Worm (Caenorhabditis elegans) whole organism, late embryonic: Measurements from ENCODE around the gene nlp-76.

Source experiments
- C08G9.2 ChIP-seq: sonication (generic microtip); optimal IDR thresholded peaks from 2 replicates; lab custom pipeline; 2016; ENCODE audit warnings: mild to moderate bottlenecking, missing genetic modification characterization, moderate library complexity, missing compliant biosample characterization
- F13H6.1 ChIP-seq: sonication (generic microtip); optimal IDR thresholded peaks from 2 replicates; lab custom pipeline; 2016; ENCODE audit warnings: missing genetic modification characterization, missing compliant biosample characterization
- K09A11.1 ChIP-seq: sonication (generic microtip); optimal IDR thresholded peaks from 2 replicates; lab custom pipeline; 2017; ENCODE audit warnings: antibody characterized with exemption, mild to moderate bottlenecking, missing genetic modification characterization, missing compliant biosample characterization; ENCODE audit not compliant: insufficient read depth
- T23F11.4 ChIP-seq: fragments of 200-800 bp; sonication (Bioruptor generic); optimal IDR thresholded peaks from 2 replicates; lab custom pipeline; 2018; ENCODE audit warnings: mild to moderate bottlenecking, missing genetic modification characterization, missing compliant biosample characterization
- Y22D7AL.16 ChIP-seq: sonication (generic microtip); optimal IDR thresholded peaks from 2 replicates; lab custom pipeline; 2016; ENCODE audit warnings: missing genetic modification characterization, missing compliant biosample characterization
- ceh-14 ChIP-seq: sonication (generic microtip); optimal IDR thresholded peaks from 2 replicates; lab custom pipeline; 2016; ENCODE audit warnings: missing genotype, missing genetic modification characterization, missing compliant biosample characterization
- ceh-18 ChIP-seq: sonication (generic microtip); optimal IDR thresholded peaks from 2 replicates; lab custom pipeline; 2016; ENCODE audit warnings: missing genetic modification characterization, missing compliant biosample characterization
- ceh-22 ChIP-seq: sonication (generic microtip); optimal IDR thresholded peaks from 2 replicates; lab custom pipeline; 2017; ENCODE audit warnings: missing biosample characterization, missing genetic modification characterization
- ceh-24 ChIP-seq: sonication (generic microtip); optimal IDR thresholded peaks from 2 replicates; lab custom pipeline; 2016; ENCODE audit warnings: mild to moderate bottlenecking, missing genetic modification characterization, missing compliant biosample characterization
- ceh-34 ChIP-seq: sonication (generic microtip); optimal IDR thresholded peaks from 2 replicates; lab custom pipeline; 2016; ENCODE audit warnings: mild to moderate bottlenecking, missing genetic modification characterization, missing compliant biosample characterization
- ceh-45 ChIP-seq: fragments of 200-800 bp; sonication (Bioruptor generic); IDR thresholded peaks from 2 replicates; pipeline ENCODE4 v1.3.6; 2022; ENCODE audit warnings: missing genetic modification reagents, missing genetic modification characterization, missing compliant biosample characterization
- ceh-48 ChIP-seq: sonication (generic microtip); optimal IDR thresholded peaks from 2 replicates; lab custom pipeline; 2016; ENCODE audit warnings: missing genetic modification characterization, inconsistent platforms, missing compliant biosample characterization
- ceh-6 ChIP-seq: fragments of 200-800 bp; sonication (Bioruptor generic); optimal IDR thresholded peaks from 2 replicates; lab custom pipeline; 2018; ENCODE audit warnings: mild to moderate bottlenecking, missing genetic modification characterization, missing compliant biosample characterization
- dve-1 ChIP-seq: sonication (generic microtip); optimal IDR thresholded peaks from 2 replicates; lab custom pipeline; 2017; ENCODE audit warnings: antibody characterized with exemption, mild to moderate bottlenecking, missing genetic modification characterization, missing compliant biosample characterization
- elt-2 ChIP-seq: sonication (generic microtip); optimal IDR thresholded peaks from 2 replicates; lab custom pipeline; 2016; ENCODE audit warnings: missing genetic modification reagents, missing genetic modification characterization, missing compliant biosample characterization
- elt-4 ChIP-seq: sonication (generic microtip); optimal IDR thresholded peaks from 2 replicates; lab custom pipeline; 2016; ENCODE audit warnings: missing genetic modification characterization, missing compliant biosample characterization
- eyg-1 ChIP-seq: sonication (generic microtip); optimal IDR thresholded peaks from 2 replicates; lab custom pipeline; 2016; ENCODE audit warnings: missing genotype, missing genetic modification characterization, missing compliant biosample characterization
- fkh-10 ChIP-seq: fragments of 150-350 bp; optimal IDR thresholded peaks from 2 replicates; lab custom pipeline; 2014; ENCODE audit warnings: missing biosample characterization, missing genetic modification reagents, missing genetic modification characterization
- fkh-6 ChIP-seq: sonication (generic microtip); optimal IDR thresholded peaks from 2 replicates; lab custom pipeline; 2016; ENCODE audit warnings: missing genetic modification characterization, missing compliant biosample characterization
- gmeb-2 ChIP-seq: sonication (generic microtip); optimal IDR thresholded peaks from 2 replicates; lab custom pipeline; 2016; ENCODE audit warnings: missing genetic modification characterization, inconsistent platforms, missing compliant biosample characterization
- hlh-13 ChIP-seq: fragments of 200-800 bp; sonication (Bioruptor generic); optimal IDR thresholded peaks from 2 replicates; lab custom pipeline; 2018; ENCODE audit warnings: mild to moderate bottlenecking, missing genetic modification characterization, missing compliant biosample characterization
- hlh-15 ChIP-seq: sonication (generic microtip); optimal IDR thresholded peaks from 2 replicates; lab custom pipeline; 2016; ENCODE audit warnings: missing genetic modification characterization, missing compliant biosample characterization
- hlh-6 ChIP-seq: sonication (generic microtip); optimal IDR thresholded peaks from 2 replicates; lab custom pipeline; 2016; ENCODE audit warnings: missing genotype, missing genetic modification characterization, missing compliant biosample characterization
- hlh-8 ChIP-seq: sonication (generic microtip); optimal IDR thresholded peaks from 2 replicates; lab custom pipeline; 2016; ENCODE audit warnings: missing genotype, missing genetic modification characterization, missing compliant biosample characterization
- madf-2 ChIP-seq: sonication (generic microtip); optimal IDR thresholded peaks from 2 replicates; lab custom pipeline; 2017; ENCODE audit warnings: missing genetic modification characterization, missing compliant biosample characterization
- mec-3 ChIP-seq: sonication (generic microtip); optimal IDR thresholded peaks from 2 replicates; lab custom pipeline; 2016; ENCODE audit warnings: borderline replicate concordance, missing genetic modification characterization, missing compliant biosample characterization
- nhr-232 ChIP-seq: sonication (generic microtip); optimal IDR thresholded peaks from 2 replicates; lab custom pipeline; 2016; ENCODE audit warnings: missing genetic modification characterization, missing compliant biosample characterization
- npax-4 ChIP-seq: sonication (generic microtip); optimal IDR thresholded peaks from 2 replicates; lab custom pipeline; 2016; ENCODE audit warnings: missing genetic modification characterization, missing compliant biosample characterization
- odd-2 ChIP-seq: sonication (generic microtip); optimal IDR thresholded peaks from 2 replicates; lab custom pipeline; 2017; ENCODE audit warnings: antibody characterized with exemption, mild to moderate bottlenecking, missing genetic modification characterization, missing compliant biosample characterization
- pat-9 ChIP-seq: fragments of 200-800 bp; sonication (Bioruptor generic); optimal IDR thresholded peaks from 2 replicates; lab custom pipeline; 2018; ENCODE audit warnings: mild to moderate bottlenecking, missing genetic modification characterization, moderate library complexity, missing compliant biosample characterization
- pax-1 ChIP-seq: fragments of 150-350 bp; optimal IDR thresholded peaks from 2 replicates; lab custom pipeline; 2014; ENCODE audit warnings: missing biosample characterization, missing genetic modification characterization
- pha-2 ChIP-seq: sonication (generic microtip); optimal IDR thresholded peaks from 2 replicates; lab custom pipeline; 2017; ENCODE audit warnings: mild to moderate bottlenecking, missing genetic modification characterization, missing compliant biosample characterization
- pha-4 ChIP-seq: fragments of 150-350 bp; optimal IDR thresholded peaks from 2 replicates; lab custom pipeline; 2018; ENCODE audit warnings: missing biosample characterization, missing genetic modification reagents, missing genetic modification characterization
- pqm-1 ChIP-seq: sonication (generic microtip); optimal IDR thresholded peaks from 2 replicates; lab custom pipeline; 2016; ENCODE audit warnings: missing genetic modification characterization, missing compliant biosample characterization
- pros-1 ChIP-seq: fragments of 150-350 bp; optimal IDR thresholded peaks from 2 replicates; lab custom pipeline; 2014; ENCODE audit warnings: missing biosample characterization, missing genetic modification reagents, missing genetic modification characterization
- rnt-1 ChIP-seq: sonication (generic microtip); optimal IDR thresholded peaks from 2 replicates; lab custom pipeline; 2016; ENCODE audit warnings: missing genetic modification characterization, missing compliant biosample characterization
- tbx-2 ChIP-seq: sonication (generic microtip); optimal IDR thresholded peaks from 2 replicates; lab custom pipeline; 2016; ENCODE audit warnings: missing genetic modification characterization, missing compliant biosample characterization
- unc-55 ChIP-seq: sonication (generic microtip); optimal IDR thresholded peaks from 2 replicates; lab custom pipeline; 2017; ENCODE audit warnings: missing biosample characterization, missing genetic modification reagents, missing genetic modification characterization
- unc-86 ChIP-seq: sonication (generic microtip); optimal IDR thresholded peaks from 2 replicates; lab custom pipeline; 2016; ENCODE audit warnings: missing genetic modification characterization, missing compliant biosample characterization
- ztf-16 ChIP-seq: sonication (generic microtip); optimal IDR thresholded peaks from 2 replicates; lab custom pipeline; 2017; ENCODE audit warnings: missing genetic modification characterization, missing compliant biosample characterization

The nlp-76 gene

DNA sequence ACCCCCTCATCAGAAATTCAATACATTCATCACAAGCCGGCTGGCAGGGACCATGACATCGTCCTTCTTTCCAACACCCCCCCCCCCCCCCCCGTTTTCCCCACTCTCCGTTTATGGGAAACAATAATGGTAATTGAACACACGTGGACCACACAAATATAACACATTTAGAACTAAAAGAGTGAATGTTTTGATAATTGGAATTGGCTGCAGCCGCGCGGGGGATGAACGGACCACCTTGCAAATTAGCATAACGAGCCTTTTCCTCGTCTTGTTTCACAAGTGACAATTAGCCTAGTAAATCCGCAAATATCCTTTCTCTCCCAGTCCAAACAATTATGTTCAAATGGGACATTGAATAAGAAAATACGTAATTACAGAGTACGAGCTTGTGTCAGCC lies 24.9 kb upstream of the nlp-76 start (continued):
- no peak for TF ChIP-seq Y22D7AL.16 (tag; lab: Kevin White, UChicago)
- no peak for TF ChIP-seq hlh-13 (GFP tag; lab: Kevin White, UChicago)
- TF ChIP-seq madf-2, result no peak

DNA sequence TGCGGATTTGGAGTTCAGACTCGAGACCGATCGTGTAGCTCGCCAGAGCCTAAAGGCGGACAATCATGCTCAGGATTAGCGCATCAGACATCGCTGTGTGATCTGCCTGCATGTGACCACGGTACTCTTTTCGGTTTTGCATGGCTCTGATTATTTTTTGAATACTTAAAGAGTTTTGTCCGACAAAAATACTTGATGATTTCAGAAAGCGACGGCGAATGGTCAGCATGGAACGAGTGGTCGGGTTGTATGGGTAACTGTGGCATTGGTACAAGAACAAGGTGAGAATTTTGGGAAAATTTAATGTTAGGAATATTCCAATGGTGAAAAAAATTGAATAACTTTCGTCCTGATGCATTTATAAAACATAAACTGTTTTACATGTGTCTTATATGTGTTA lies 23.8 kb upstream of the nlp-76 start:
- TF ChIP-seq elt-4 (tag; lab: Kevin White, UChicago) (no peak), ceh-48 (tag; lab: Kevin White, UChicago) (no peak), pqm-1 (no peak), hlh-6 (tag; lab: Kevin White, UChicago) (no peak), hlh-13 (GFP tag; lab: Kevin White, UChicago) (no peak), eyg-1 (tag; lab: Kevin White, UChicago) (no peak), npax-4 (no peak), ceh-34 (no peak)
- TF ChIP-seq, all 69 proteins: peak for 0

DNA sequence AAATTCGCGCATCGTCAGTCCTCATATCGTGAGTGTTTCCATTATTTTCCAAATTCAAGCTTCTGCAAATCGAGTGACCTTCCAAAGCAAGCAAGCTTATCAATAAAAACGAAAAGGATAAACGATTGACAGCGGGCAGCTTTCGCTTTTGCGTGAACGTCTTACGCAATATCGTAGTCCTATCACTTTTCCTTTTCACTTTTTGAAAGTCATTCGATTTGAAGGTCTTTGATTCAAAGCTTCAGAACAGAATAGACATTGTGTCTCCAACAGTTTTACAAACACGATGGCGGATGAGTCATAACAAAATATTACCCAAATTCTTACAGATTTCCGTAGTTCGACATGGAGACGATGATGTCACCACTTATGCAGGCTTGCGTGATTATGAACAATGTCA lies 15.9 kb upstream of the nlp-76 start:
- TF ChIP-seq fkh-6 (tag; lab: Kevin White, UChicago) (no peak), pros-1 (tag; lab: Kevin White, UChicago) (no peak)
- TF ChIP-seq, all 69 proteins: peak for 0

DNA sequence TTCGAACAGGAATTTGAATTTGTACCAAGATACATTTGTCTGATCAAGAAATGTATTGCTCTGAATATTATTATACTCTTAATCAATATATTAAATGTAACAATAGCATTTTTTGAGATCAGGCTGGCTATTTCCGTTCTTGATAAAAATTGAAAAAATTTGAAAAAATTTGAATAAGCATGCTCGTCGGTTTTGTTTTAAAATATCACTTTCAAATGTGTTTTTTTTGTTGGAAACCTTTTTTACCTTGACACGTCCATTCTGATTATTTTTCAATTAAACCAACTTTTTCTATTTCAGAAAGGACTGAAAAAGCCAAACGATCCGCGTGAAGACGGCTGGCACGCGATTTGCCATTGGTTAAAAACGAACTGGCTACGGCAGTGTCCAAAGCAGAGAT lies 14.8 kb upstream of the nlp-76 start, which contains the start of gene adt-1:
adt-1 (plus strand) TSS at position 301 of the 400 bp plus-strand sequence.
- TF ChIP-seq pax-1 (no peak), eyg-1 (tag; lab: Kevin White, UChicago) (no peak), pha-2 (no peak), ceh-45 (GFP tag; lab: Robert Waterston, UW) (no peak), gmeb-2 (tag; lab: Kevin White, UChicago) (no peak), unc-86 (no peak), dve-1 (tag; lab: Kevin White, UChicago) (no peak), ceh-24 (tag; lab: Kevin White, UChicago) (no peak), T23F11.4 (GFP tag; lab: Kevin White, UChicago) (no peak), pros-1 (tag; lab: Kevin White, UChicago) (no peak), ceh-6 (no peak), tbx-2 (tag; lab: Kevin White, UChicago) (no peak), K09A11.1 (no peak), nhr-232 (tag; lab: Kevin White, UChicago) (no peak)
- TF ChIP-seq, all 69 proteins: peak for 0

DNA sequence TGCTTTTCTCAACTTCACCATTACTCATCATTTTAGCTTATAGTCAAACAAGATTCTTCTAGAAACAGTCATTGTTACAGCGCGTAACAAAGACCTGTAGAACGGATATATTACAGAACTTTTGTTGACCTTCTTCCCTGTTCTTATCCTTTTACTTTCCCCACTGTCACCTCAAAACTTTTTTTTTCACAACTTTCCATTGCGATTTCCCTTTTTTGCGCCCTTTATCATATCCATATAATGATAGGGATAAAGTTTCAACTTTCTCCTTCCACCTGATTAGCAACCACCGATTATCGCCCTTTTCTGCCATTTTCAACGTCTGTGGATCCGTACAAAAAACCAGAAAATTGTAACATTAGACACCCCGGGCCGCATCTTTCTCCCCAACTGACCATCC lies 13.4 kb upstream of the nlp-76 start:
- no peak for TF ChIP-seq ceh-14 (tag; lab: Kevin White, UChicago)
- TF ChIP-seq pha-4 (tag; lab: Kevin White, UChicago), result no peak
- TF ChIP-seq hlh-13 (GFP tag; lab: Kevin White, UChicago), result no peak
- no peak for TF ChIP-seq Y22D7AL.16 (tag; lab: Kevin White, UChicago)
- no peak for TF ChIP-seq ceh-22
- no peak for TF ChIP-seq hlh-8 (tag; lab: Kevin White, UChicago)
- TF ChIP-seq ceh-48 (tag; lab: Kevin White, UChicago), result no peak
- TF ChIP-seq unc-55, result no peak
- no peak for TF ChIP-seq odd-2 (tag; lab: Kevin White, UChicago)
- no peak for TF ChIP-seq gmeb-2 (tag; lab: Kevin White, UChicago)
- TF ChIP-seq, all 69 proteins: peak for 0

DNA sequence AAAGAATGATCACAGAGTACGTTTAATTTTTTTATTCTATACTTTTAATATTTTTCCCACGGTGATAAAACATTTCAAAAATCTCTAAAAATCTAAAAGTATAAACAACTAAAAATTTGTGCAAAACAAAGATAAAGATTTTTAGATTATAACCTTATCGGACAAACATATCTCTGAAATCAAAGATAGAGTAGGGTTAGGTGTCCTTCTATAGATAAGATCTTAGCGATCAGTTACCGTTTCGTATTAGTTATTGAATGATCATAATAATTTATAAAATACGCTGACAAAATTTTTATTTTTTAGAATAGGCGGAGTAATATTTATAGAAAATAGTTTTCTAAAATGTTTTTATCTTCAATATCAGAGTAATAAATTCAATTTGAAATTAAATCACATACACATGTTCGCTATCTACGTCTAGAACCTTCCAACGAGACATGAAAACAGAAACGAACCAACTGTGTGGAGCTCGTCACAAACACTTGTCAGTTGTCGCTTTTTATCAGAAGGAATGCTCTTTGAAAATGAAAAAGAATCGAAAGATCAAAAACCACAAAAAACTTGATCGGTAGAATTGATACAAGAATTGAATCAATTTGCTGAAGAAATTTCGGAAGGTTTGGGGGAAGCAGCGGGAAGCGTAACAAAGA lies 8.1 kb upstream of the nlp-76 start:
- TF ChIP-seq pat-9 (tag; lab: Kevin White, UChicago) (no peak), unc-86 (no peak), mec-3 (no peak), gmeb-2 (tag; lab: Kevin White, UChicago) (no peak), elt-2 (tag; lab: Kevin White, UChicago) (peak; percentile 89), unc-55 (peak; percentile 38), tbx-2 (tag; lab: Kevin White, UChicago) (no peak), ztf-16 (tag; lab: Kevin White, UChicago) (no peak), fkh-10 (GFP tag; lab: Kevin White, UChicago) (no peak), hlh-8 (tag; lab: Kevin White, UChicago) (no peak), eyg-1 (tag; lab: Kevin White, UChicago) (no peak), ceh-18 (tag; lab: Kevin White, UChicago) (peak; percentile 7), odd-2 (tag; lab: Kevin White, UChicago) (no peak), F13H6.1 (tag; lab: Kevin White, UChicago) (no peak), rnt-1 (tag; lab: Kevin White, UChicago) (peak; percentile 53), hlh-15 (tag; lab: Kevin White, UChicago) (no peak), C08G9.2 (no peak), pha-2 (no peak)
